Worm (Caenorhabditis elegans) whole organism, young adult: ENCODE data around the gene dlst-1.

Experiments used
- T26A5.8 ChIP-seq: sonication (generic microtip); optimal IDR thresholded peaks from 2 replicates; lab custom pipeline; 2016; ENCODE audit warnings: missing genetic modification characterization, missing compliant biosample characterization
- mcd-1 ChIP-seq: fragments of 200-800 bp; sonication (Bioruptor generic); IDR thresholded peaks from 2 replicates; pipeline ENCODE4 v1.3.6; 2022; ENCODE audit warnings: missing genetic modification reagents, missing genetic modification characterization, missing compliant biosample characterization
- nfya-1 ChIP-seq: sonication (generic microtip); optimal IDR thresholded peaks from 2 replicates; lab custom pipeline; 2017; ENCODE audit warnings: antibody characterized with exemption, missing compliant biosample characterization, missing genetic modification characterization, borderline replicate concordance; ENCODE audit not compliant: insufficient read depth
- unc-130 ChIP-seq: sonication (generic microtip); optimal IDR thresholded peaks from 2 replicates; lab custom pipeline; 2016; ENCODE audit warnings: missing genetic modification reagents, missing genetic modification characterization, missing compliant biosample characterization

DNA sequence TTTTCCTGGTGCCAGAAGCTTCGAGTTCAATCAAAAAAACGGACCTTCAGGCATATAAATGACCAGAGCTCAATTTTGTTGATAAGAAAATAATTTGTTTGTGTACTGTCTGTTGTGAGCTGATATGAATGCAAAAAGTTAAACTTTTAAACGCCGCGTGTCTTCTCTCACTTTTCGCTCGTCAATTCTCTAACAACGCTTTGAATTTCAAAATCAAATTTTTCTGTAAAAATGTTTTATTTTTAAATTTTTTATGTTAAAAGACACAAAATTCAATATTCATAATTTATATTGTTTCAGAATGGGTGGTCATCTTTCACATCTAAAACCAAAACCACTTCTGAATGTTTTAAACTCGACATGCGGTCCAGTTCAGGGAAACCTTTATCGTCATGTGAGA, 34.9 kb downstream of the dlst-1 start, which contains the start of gene cest-31:
- TF ChIP-seq nfya-1 (tag; lab: Kevin White, UChicago): no peak
- TF ChIP-seq T26A5.8 (tag; lab: Kevin White, UChicago): no peak
- TF ChIP-seq unc-130 (GFP tag; lab: Kevin White, UChicago): no peak
- TF ChIP-seq mcd-1 (GFP tag; lab: Robert Waterston, UW): no peak
